Fruit fly (Drosophila melanogaster) whole organism, embryonic: ENCODE measurements around the gene CG44261.

Source experiments
- Atf-2 ChIP-seq: fragments of 200-800 bp; sonication (Bioruptor generic); optimal IDR thresholded peaks from 2 replicates; lab custom pipeline; 2016; ENCODE audit warnings: missing biosample characterization, missing genetic modification characterization
- Atf6 ChIP-seq: fragments of 200-800 bp; sonication (Bioruptor generic); IDR thresholded peaks from 2 replicates; pipeline ENCODE4 v1.3.6; 2022; ENCODE audit warnings: missing biosample characterization, missing genetic modification characterization
- B-H2 ChIP-seq: fragments of 200-800 bp; sonication (Bioruptor generic); optimal IDR thresholded peaks from 2 replicates; lab custom pipeline; 2018; ENCODE audit warnings: missing biosample characterization, mild to moderate bottlenecking, missing genetic modification characterization
- Bdp1 ChIP-seq: fragments of 200-800 bp; sonication (Bioruptor generic); optimal IDR thresholded peaks from 3 replicates; lab custom pipeline; 2016; ENCODE audit warnings: missing biosample characterization, missing genetic modification characterization
- Bgb ChIP-seq: fragments of 200-800 bp; sonication (Bioruptor generic); IDR thresholded peaks from 2 replicates; pipeline ENCODE4 v1.3.6; 2022; ENCODE audit warnings: missing biosample characterization, missing genetic modification characterization; ENCODE audit not compliant: partially characterized antibody
- BtbVII ChIP-seq: fragments of 200-800 bp; sonication (Bioruptor generic); optimal IDR thresholded peaks from 3 replicates; lab custom pipeline; 2017; ENCODE audit warnings: missing biosample characterization, mild to moderate bottlenecking, missing genetic modification characterization
- CG10274 ChIP-seq: fragments of 200-800 bp; sonication (Bioruptor generic); optimal IDR thresholded peaks from 3 replicates; lab custom pipeline; 2017; ENCODE audit warnings: missing biosample characterization, mild to moderate bottlenecking, missing genetic modification characterization
- CG10543 ChIP-seq: fragments of 200-800 bp; sonication (Bioruptor generic); optimal IDR thresholded peaks from 3 replicates; lab custom pipeline; 2017; ENCODE audit warnings: missing biosample characterization, mild to moderate bottlenecking, missing genetic modification characterization, moderate library complexity
- CG11085 ChIP-seq: fragments of 200-800 bp; sonication (Bioruptor generic); IDR thresholded peaks from 2 replicates; pipeline ENCODE4 v1.3.6; 2022; ENCODE audit warnings: missing biosample characterization, missing genetic modification characterization
- CG12744 ChIP-seq: fragments of 200-800 bp; sonication (Bioruptor generic); optimal IDR thresholded peaks from 2 replicates; lab custom pipeline; 2016; ENCODE audit warnings: missing biosample characterization, missing genetic modification characterization
- CG15479 ChIP-seq: fragments of 200-800 bp; sonication (Bioruptor generic); optimal IDR thresholded peaks from 3 replicates; lab custom pipeline; 2019; ENCODE audit warnings: missing biosample characterization, mild to moderate bottlenecking, missing genetic modification characterization, moderate library complexity
- CG17361 ChIP-seq: fragments of 200-800 bp; sonication (Bioruptor generic); IDR thresholded peaks from 3 replicates; pipeline ENCODE4 v1.3.6; 2022; ENCODE audit warnings: missing biosample characterization, missing genetic modification characterization
- CG18599 ChIP-seq: fragments of 200-800 bp; sonication (Bioruptor generic); optimal IDR thresholded peaks from 3 replicates; lab custom pipeline; 2017; ENCODE audit warnings: missing biosample characterization, missing genetic modification characterization, mild to moderate bottlenecking, moderate library complexity, missing genetic modification reagents
- CG31388 ChIP-seq: fragments of 200-800 bp; sonication (Bioruptor generic); optimal IDR thresholded peaks from 2 replicates; lab custom pipeline; 2016; ENCODE audit warnings: missing biosample characterization, missing genetic modification characterization
- CG3163 ChIP-seq: fragments of 200-800 bp; sonication (Bioruptor generic); optimal IDR thresholded peaks from 3 replicates; lab custom pipeline; 2016; ENCODE audit warnings: missing biosample characterization, missing genetic modification characterization
- CG34422 ChIP-seq: fragments of 200-800 bp; sonication (Bioruptor generic); IDR thresholded peaks from 3 replicates; pipeline ENCODE4 v1.3.6; 2022; ENCODE audit warnings: missing biosample characterization, missing genetic modification characterization
- CG42726 ChIP-seq: fragments of 200-800 bp; sonication (Bioruptor generic); IDR thresholded peaks from 2 replicates; pipeline ENCODE4 v1.3.6; 2022; ENCODE audit warnings: missing biosample characterization, missing genetic modification characterization; ENCODE audit not compliant: partially characterized antibody
- CG5245 ChIP-seq: fragments of 200-800 bp; sonication (Bioruptor generic); optimal IDR thresholded peaks from 3 replicates; lab custom pipeline; 2016; ENCODE audit warnings: missing biosample characterization, missing genetic modification characterization
- CG7786 ChIP-seq: fragments of 200-800 bp; sonication (Bioruptor generic); optimal IDR thresholded peaks from 2 replicates; lab custom pipeline; 2016; ENCODE audit warnings: missing biosample characterization, missing genetic modification characterization
- CG7928 ChIP-seq: fragments of 200-800 bp; sonication (Bioruptor generic); optimal IDR thresholded peaks from 2 replicates; lab custom pipeline; 2017; ENCODE audit warnings: missing biosample characterization, mild to moderate bottlenecking, missing genetic modification characterization
- CG9437 ChIP-seq: fragments of 200-800 bp; sonication (Bioruptor generic); optimal IDR thresholded peaks from 2 replicates; lab custom pipeline; 2018; ENCODE audit warnings: missing biosample characterization, mild to moderate bottlenecking, missing genetic modification characterization
- CG9817 ChIP-seq: fragments of 200-800 bp; sonication (Bioruptor generic); optimal IDR thresholded peaks from 2 replicates; lab custom pipeline; 2018; ENCODE audit warnings: missing biosample characterization, mild to moderate bottlenecking, missing genetic modification characterization, moderate library complexity
- CG9932 ChIP-seq: fragments of 200-800 bp; sonication (Bioruptor generic); IDR thresholded peaks from 2 replicates; pipeline ENCODE4 v1.3.6; 2022; ENCODE audit warnings: missing biosample characterization, missing genetic modification characterization
- Chrac-16 ChIP-seq: fragments of 200-800 bp; sonication (Bioruptor generic); optimal IDR thresholded peaks from 3 replicates; lab custom pipeline; 2016; ENCODE audit warnings: missing biosample characterization, missing genetic modification characterization
- HLH4C ChIP-seq: fragments of 200-800 bp; sonication (Bioruptor generic); IDR thresholded peaks from 3 replicates; pipeline ENCODE4 v1.3.6; 2022; ENCODE audit warnings: missing biosample characterization, missing genetic modification characterization; ENCODE audit not compliant: partially characterized antibody
- HmgD ChIP-seq: fragments of 200-800 bp; sonication (Bioruptor generic); optimal IDR thresholded peaks from 3 replicates; lab custom pipeline; 2016; ENCODE audit warnings: missing biosample characterization, missing genetic modification characterization
- Jarid2 ChIP-seq: fragments of 200-800 bp; sonication (Bioruptor generic); optimal IDR thresholded peaks from 3 replicates; lab custom pipeline; 2017; ENCODE audit warnings: mild to moderate bottlenecking, missing biosample characterization, missing genetic modification reagents, missing genetic modification characterization
- Kr ChIP-seq: fragments of 200-800 bp; sonication (Bioruptor generic); optimal IDR thresholded peaks from 2 replicates; lab custom pipeline; 2017; ENCODE audit warnings: missing biosample characterization, mild to moderate bottlenecking, missing genetic modification characterization
- MESR4 ChIP-seq: fragments of 200-800 bp; sonication (Bioruptor generic); optimal IDR thresholded peaks from 2 replicates; lab custom pipeline; 2018; ENCODE audit warnings: missing biosample characterization, mild to moderate bottlenecking, missing genetic modification characterization, moderate library complexity
- NC2β ChIP-seq: fragments of 200-800 bp; sonication (Bioruptor generic); optimal IDR thresholded peaks from 2 replicates; lab custom pipeline; 2016; ENCODE audit warnings: missing biosample characterization, missing genetic modification characterization
- Nf-YB ChIP-seq: fragments of 200-800 bp; sonication (Bioruptor generic); optimal IDR thresholded peaks from 3 replicates; lab custom pipeline; 2019; ENCODE audit warnings: missing biosample characterization, mild to moderate bottlenecking, missing genetic modification characterization, moderate library complexity
- Opbp ChIP-seq: fragments of 200-800 bp; sonication (Bioruptor generic); IDR thresholded peaks from 3 replicates; pipeline ENCODE4 v1.3.6; 2022; ENCODE audit warnings: missing biosample characterization, missing genetic modification characterization; ENCODE audit not compliant: partially characterized antibody
- Side ChIP-seq: fragments of 200-800 bp; sonication (Bioruptor generic); optimal IDR thresholded peaks from 2 replicates; lab custom pipeline; 2016; ENCODE audit warnings: missing biosample characterization, missing genetic modification characterization
- aop ChIP-seq: fragments of 200-800 bp; sonication (Bioruptor generic); IDR thresholded peaks from 2 replicates; pipeline ENCODE4 v1.3.6; 2022; ENCODE audit warnings: missing biosample characterization, missing genetic modification characterization
- ap ChIP-seq: fragments of 200-800 bp; sonication (Bioruptor generic); IDR thresholded peaks from 2 replicates; pipeline ENCODE4 v1.3.6; 2022; ENCODE audit warnings: missing biosample characterization, missing genetic modification characterization
- bigmax ChIP-seq: fragments of 200-800 bp; sonication (Bioruptor generic); optimal IDR thresholded peaks from 2 replicates; lab custom pipeline; 2018; ENCODE audit warnings: missing biosample characterization, mild to moderate bottlenecking, missing genetic modification characterization
- da ChIP-seq: fragments of 200-800 bp; sonication (Bioruptor generic); optimal IDR thresholded peaks from 2 replicates; lab custom pipeline; 2016; ENCODE audit warnings: missing biosample characterization, missing genetic modification characterization
- dmrt99B ChIP-seq: fragments of 200-800 bp; sonication (Bioruptor generic); optimal IDR thresholded peaks from 2 replicates; lab custom pipeline; 2018; ENCODE audit warnings: missing biosample characterization, mild to moderate bottlenecking, missing genetic modification characterization, moderate library complexity
- ftz-f1 ChIP-seq: fragments of 200-800 bp; sonication (Bioruptor generic); optimal IDR thresholded peaks from 2 replicates; lab custom pipeline; 2016; ENCODE audit warnings: missing biosample characterization, missing genetic modification characterization
- grau ChIP-seq: fragments of 200-800 bp; optimal IDR thresholded peaks from 3 replicates; lab custom pipeline; 2019; ENCODE audit warnings: missing biosample characterization, mild to moderate bottlenecking, missing genetic modification characterization, moderate library complexity
- gt ChIP-seq: fragments of 200-800 bp; sonication (Bioruptor generic); IDR thresholded peaks from 2 replicates; pipeline ENCODE4 v1.3.6; 2022; ENCODE audit warnings: missing biosample characterization, missing genetic modification characterization
- ham ChIP-seq: fragments of 200-800 bp; sonication (Bioruptor generic); IDR thresholded peaks from 2 replicates; pipeline ENCODE4 v1.3.6; 2022; ENCODE audit warnings: missing biosample characterization, missing genetic modification characterization
- insv ChIP-seq, 2 experiments: fragments of 200-800 bp; sonication (Bioruptor generic); optimal IDR thresholded peaks; 3 replicates each; lab custom pipeline; 2016 to 2018; ENCODE audit warnings: missing biosample characterization in 2 of 2, missing genetic modification characterization in 2 of 2
- lilli ChIP-seq: fragments of 200-800 bp; sonication (Bioruptor generic); optimal IDR thresholded peaks from 3 replicates; lab custom pipeline; 2016; ENCODE audit warnings: missing biosample characterization, missing genetic modification characterization
- oc ChIP-seq: fragments of 200-800 bp; sonication (Bioruptor generic); optimal IDR thresholded peaks from 2 replicates; lab custom pipeline; 2018; ENCODE audit warnings: missing biosample characterization, mild to moderate bottlenecking, missing genetic modification characterization, moderate library complexity
- pros ChIP-seq: fragments of 200-800 bp; sonication (Bioruptor generic); optimal IDR thresholded peaks from 3 replicates; lab custom pipeline; 2019; ENCODE audit warnings: missing biosample characterization, mild to moderate bottlenecking, missing genetic modification characterization, moderate library complexity
- ranshi ChIP-seq: fragments of 200-800 bp; sonication (Bioruptor generic); IDR thresholded peaks from 2 replicates; pipeline ENCODE4 v1.3.6; 2022; ENCODE audit warnings: missing biosample characterization, missing genetic modification characterization
- sob ChIP-seq: fragments of 200-800 bp; sonication (Bioruptor generic); IDR thresholded peaks from 2 replicates; pipeline ENCODE4 v1.3.6; 2022; ENCODE audit warnings: missing biosample characterization, missing genetic modification characterization
- tap ChIP-seq: fragments of 200-800 bp; optimal IDR thresholded peaks from 3 replicates; lab custom pipeline; 2019; ENCODE audit warnings: missing biosample characterization, mild to moderate bottlenecking, missing genetic modification characterization, moderate library complexity
- tio ChIP-seq: fragments of 200-800 bp; sonication (Bioruptor generic); optimal IDR thresholded peaks from 2 replicates; lab custom pipeline; 2017; ENCODE audit warnings: missing biosample characterization, missing genetic modification characterization, inconsistent platforms
- usp ChIP-seq: fragments of >200 bp; optimal IDR thresholded peaks from 2 replicates; lab custom pipeline; 2017; ENCODE audit warnings: missing biosample characterization, missing genetic modification characterization

Gene CG44261

DNA sequence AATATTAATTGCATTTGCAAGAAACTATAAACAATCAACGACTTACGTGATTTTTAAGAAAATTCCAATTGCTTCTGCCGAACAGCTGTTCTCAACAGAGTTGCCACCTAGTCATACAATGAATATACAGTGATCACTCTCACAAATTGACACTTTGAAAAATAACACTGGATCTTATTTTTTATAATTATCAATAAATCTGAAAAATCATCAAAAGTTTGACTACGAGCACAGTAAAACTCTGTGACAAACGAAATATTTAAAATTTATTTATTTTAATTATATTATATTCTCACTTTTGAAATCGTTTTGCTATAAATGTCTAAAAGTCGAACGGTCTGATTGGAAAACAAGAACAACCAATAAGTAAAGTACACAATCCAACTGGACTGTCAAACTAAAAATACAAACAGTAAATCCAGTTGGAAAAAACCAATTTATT lies 8.0 kb downstream of the CG44261 start, which contains the start of gene CG34117 (continued):
- TF ChIP-seq pros (no peak), CG31388 (peak; percentile 46), tio (GFP tag; lab: Kevin White, UChicago) (peak; percentile 54), tap (tag; lab: Kevin White, UChicago) (peak; percentile 76), ranshi (GFP tag; lab: Robert Waterston, UW) (peak; percentile 87), bigmax (no peak), BtbVII (GFP tag; lab: Kevin White, UChicago) (peak; percentile 75), CG10274 (GFP tag; lab: Kevin White, UChicago) (no peak), CG9932 (GFP tag; lab: Robert Waterston, UW) (peak; percentile 95), CG3163 (GFP tag; lab: Kevin White, UChicago) (no peak), Bdp1 (GFP tag; lab: Kevin White, UChicago) (peak; percentile 6), CG42726 (GFP tag; lab: Robert Waterston, UW) (peak; percentile 34; the same call in 1 of the 2 replicates), Atf-2 (GFP tag; lab: Kevin White, UChicago) (peak; percentile 38), usp (no peak), ftz-f1 (GFP tag; lab: Kevin White, UChicago) (no peak), gt (GFP tag; lab: Robert Waterston, UW) (peak; percentile 51), oc (tag; lab: Kevin White, UChicago) (peak; percentile 55), sob (GFP tag; lab: Robert Waterston, UW) (peak; percentile 87), Nf-YB (peak; percentile 57), Jarid2 (GFP tag; lab: Kevin White, UChicago) (peak; percentile 10), CG10543 (peak; percentile 71), CG9817 (peak; percentile 62), CG9437 (GFP tag; lab: Kevin White, UChicago) (peak; percentile 81), CG17361 (GFP tag; lab: Robert Waterston, UW) (peak; percentile 84), da (GFP tag; lab: Kevin White, UChicago) (no peak), NC2β (GFP tag; lab: Kevin White, UChicago) (peak; percentile 27), B-H2 (GFP tag; lab: Kevin White, UChicago) (peak; percentile 88), CG18599 (peak; percentile 88), lilli (GFP tag; lab: Kevin White, UChicago) (peak; percentile 85), ham (GFP tag; lab: Robert Waterston, UW) (peak; percentile 33; the same call in 1 of the 2 replicates), CG11085 (peak; percentile 83), Atf6 (GFP tag; lab: Robert Waterston, UW) (peak; percentile 82), CG5245 (GFP tag; lab: Kevin White, UChicago) (peak; percentile 64), dmrt99B (tag; lab: Kevin White, UChicago) (peak; percentile 75), Side (GFP tag; lab: Kevin White, UChicago) (peak; percentile 67), CG15479 (no peak), HmgD (GFP tag; lab: Kevin White, UChicago) (no peak), insv (GFP tag; optimal IDR thresholded peaks at IDR 0.05; lab: Kevin White, UChicago) (peak; percentile 80 to 100), CG34422 (GFP tag; lab: Robert Waterston, UW) (peak; percentile 88), MESR4 (GFP tag; lab: Kevin White, UChicago) (peak; percentile 61), CG12744 (GFP tag; lab: Kevin White, UChicago) (peak; percentile 37), ap (GFP tag; lab: Robert Waterston, UW) (peak; percentile 42; the same call in 1 of the 2 replicates), Bgb (no peak), grau (tag; lab: Kevin White, UChicago) (peak; percentile 100), HLH4C (GFP tag; lab: Robert Waterston, UW) (no peak), Chrac-16 (GFP tag; lab: Kevin White, UChicago) (peak; percentile 84), CG7928 (no peak), aop (no peak), Kr (GFP tag; lab: Kevin White, UChicago) (no peak), CG7786 (peak; percentile 64), Opbp (GFP tag; lab: Robert Waterston, UW) (no peak)
